Fruit fly (Drosophila melanogaster) whole organism: ENCODE data around the gene Hsc70-4.

Experiments used
- CG8478 ChIP-seq: fragments of >200 bp; optimal IDR thresholded peaks from 2 replicates; lab custom pipeline; 2018; ENCODE audit warnings: inconsistent platforms
- Dll ChIP-seq: fragments of >200 bp; optimal IDR thresholded peaks from 2 replicates; lab custom pipeline; 2017
- EcR ChIP-seq, 2 experiments: fragments of >200 bp; optimal IDR thresholded peaks; 2 replicates each; lab custom pipeline; 2017; ENCODE audit warnings: missing biosample characterization in 2 of 2, missing genetic modification characterization in 2 of 2, missing genetic modification reagents in 2 of 2
- pan ChIP-seq: fragments of >200 bp; optimal IDR thresholded peaks from 2 replicates; lab custom pipeline; 2017
- psq ChIP-seq: fragments of >200 bp; optimal IDR thresholded peaks from 2 replicates; lab custom pipeline; 2017
- usp ChIP-seq: fragments of >200 bp; optimal IDR thresholded peaks from 2 replicates; lab custom pipeline; 2017; ENCODE audit warnings: missing biosample characterization, missing genetic modification characterization, mixed read lengths

The Hsc70-4 gene

DNA sequence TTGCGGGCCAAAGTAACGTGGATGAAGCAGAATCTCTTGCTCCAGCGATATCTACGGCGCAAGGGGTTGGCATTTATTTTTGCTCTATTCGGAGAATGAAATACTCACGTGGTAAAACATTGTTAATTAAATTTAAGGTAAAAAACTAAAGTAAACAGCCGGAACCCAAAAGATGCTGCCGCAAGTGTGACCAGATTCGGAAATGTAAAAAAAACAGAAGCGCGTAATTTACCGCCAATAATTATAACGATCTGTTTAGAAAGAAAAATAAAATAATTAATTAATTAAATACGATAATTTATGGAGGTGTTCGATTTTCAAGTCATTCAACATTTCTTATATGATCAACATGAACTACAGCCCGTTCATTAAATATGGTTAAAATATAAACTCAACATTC is 19.5 kb upstream of the Hsc70-4 start, which contains the start of gene Polr2G:
TSS of gene Polr2G (minus strand) at position 208 of the 400 bp plus-strand sequence.
- no peak for TF ChIP-seq usp (GFP tag; lab: Kevin White, UChicago)
- TF ChIP-seq EcR (GFP tag; optimal IDR thresholded peaks at IDR 0.05; lab: Kevin White, UChicago): no peak
- TF ChIP-seq psq (lab: Kevin White, UChicago): no peak

DNA sequence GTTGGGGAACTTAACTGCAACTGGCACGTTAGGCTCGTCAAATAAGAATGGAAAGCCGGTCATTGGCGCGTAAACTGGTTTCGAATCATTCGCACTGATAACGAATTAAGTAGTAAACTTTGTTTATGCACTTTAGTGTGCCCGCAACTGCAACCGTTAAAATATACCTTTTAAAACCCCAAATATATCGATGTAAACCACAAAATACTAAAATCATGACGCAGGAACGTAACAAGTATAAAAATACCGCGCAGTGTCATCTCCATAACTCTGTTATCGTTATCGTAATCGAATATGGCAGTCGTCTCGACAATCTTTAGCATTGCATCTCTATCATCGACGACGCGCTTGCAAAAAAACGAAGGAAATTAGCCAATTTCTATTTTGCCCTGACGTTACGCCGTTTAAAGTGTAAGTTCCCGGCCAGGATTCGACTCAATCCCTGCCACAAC is 17.2 kb upstream of the Hsc70-4 start, which contains the start of the genes CG31344 and Caf1-55:
TSS of gene CG31344 (minus strand) at position 51 of the 452 bp plus-strand sequence.
TSS of gene Caf1-55 (plus strand) at position 298 of the 452 bp plus-strand sequence.
- no peak for TF ChIP-seq usp (GFP tag; lab: Kevin White, UChicago)

DNA sequence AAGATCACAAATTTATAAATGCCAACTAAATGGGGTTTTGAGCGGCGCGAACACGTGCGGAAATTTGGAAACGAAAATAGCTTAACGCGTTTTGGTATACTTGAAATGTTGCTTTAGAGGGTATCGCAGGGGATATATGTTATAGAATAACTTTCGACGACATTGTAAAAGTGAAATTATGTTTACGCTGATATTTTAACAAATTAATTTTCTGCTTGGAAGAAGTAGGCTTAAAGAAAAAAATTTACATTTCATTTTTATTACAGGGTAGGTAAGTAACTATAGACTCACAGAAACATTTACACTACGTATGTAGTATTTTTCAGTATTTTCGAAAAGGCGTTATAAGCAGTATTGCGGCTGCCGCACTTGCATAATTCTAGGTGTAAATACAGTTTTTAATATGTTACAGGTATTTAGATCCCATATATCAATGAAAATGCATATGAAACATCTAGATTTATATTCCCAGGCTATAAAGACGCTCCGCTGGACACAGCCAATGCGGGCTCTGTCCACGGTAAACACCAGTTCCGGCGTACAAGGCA is 13.1 kb upstream of the Hsc70-4 start, which contains the start of the genes Art3 and mRpS10:
TSS of gene Art3 (minus strand) at position 80 of the 548 bp plus-strand sequence.
TSS of gene mRpS10 (plus strand) at position 337 of the 548 bp plus-strand sequence.
- TF ChIP-seq Dll (lab: Kevin White, UChicago) (no peak), usp (GFP tag; lab: Kevin White, UChicago) (no peak), pan (lab: Kevin White, UChicago) (peak; percentile 98), psq (lab: Kevin White, UChicago) (no peak), EcR (GFP tag; optimal IDR thresholded peaks at IDR 0.05; lab: Kevin White, UChicago) (no peak), CG8478 (lab: Kevin White, UChicago) (no peak)

DNA sequence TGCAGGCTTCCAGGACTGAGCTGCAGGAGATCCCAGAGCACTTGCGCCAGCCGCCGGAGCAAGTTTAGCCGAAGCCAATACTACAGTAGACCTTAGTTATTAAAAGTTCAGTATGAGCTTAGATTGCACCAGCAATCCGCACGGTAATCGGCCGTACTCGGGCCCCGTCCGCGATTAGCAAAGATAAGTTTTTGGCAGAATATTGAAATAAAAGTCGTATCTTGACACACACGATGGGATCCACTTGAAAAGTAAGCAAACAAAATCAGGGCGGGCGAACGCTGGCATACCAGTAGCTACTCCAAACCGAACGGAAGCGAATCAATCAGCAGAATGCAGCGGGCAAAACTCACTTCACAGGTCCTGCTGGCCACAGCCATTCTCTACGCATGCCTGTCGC is 12.2 kb upstream of the Hsc70-4 start, which contains the start of gene CG34316:
TSS of gene CG34316 (plus strand) at position 301 of the 400 bp plus-strand sequence.
- TF ChIP-seq CG8478 (lab: Kevin White, UChicago) (no peak), psq (lab: Kevin White, UChicago) (no peak), pan (lab: Kevin White, UChicago) (no peak), usp (GFP tag; lab: Kevin White, UChicago) (no peak), Dll (lab: Kevin White, UChicago) (no peak)

DNA sequence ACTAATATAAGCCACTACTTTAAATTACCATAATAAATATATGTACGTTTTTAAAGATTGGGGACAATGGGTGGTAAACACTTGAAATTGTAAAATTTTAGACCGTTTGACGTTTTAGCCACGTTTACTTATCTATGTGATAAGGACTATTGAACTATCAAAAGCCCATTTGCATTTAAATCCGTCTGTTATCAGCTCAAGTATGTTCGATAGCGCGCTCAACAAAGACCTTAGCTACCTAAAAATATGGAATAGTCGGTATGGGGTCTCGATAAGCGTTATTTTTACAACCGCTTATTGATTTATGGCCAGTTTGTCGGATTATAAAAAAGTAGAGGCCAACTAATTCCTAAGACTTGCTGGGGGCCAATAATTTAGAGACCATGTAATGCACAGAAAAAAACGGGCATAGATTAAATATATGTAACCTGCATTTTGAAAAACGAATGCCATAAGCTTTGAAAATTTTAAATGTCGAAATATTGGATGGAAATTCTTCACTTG is 10.8 kb upstream of the Hsc70-4 start:
- TF ChIP-seq Dll (lab: Kevin White, UChicago): no peak

DNA sequence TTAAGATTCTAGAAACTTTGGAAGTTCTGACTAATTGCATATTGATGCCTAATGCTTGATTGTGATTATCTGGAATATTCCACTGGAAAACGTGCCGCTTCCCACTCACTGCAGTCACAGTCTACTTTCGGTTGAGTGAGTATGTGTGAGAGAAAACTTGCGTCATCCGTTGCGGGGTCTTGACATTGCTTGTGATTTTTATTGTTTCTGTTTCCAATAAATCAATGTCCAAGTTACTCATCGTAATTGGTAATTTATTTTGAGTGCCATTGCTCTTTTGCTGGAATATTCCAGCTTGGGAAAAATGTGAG is 514 bp downstream of the Hsc70-4 start:
- TF ChIP-seq pan (lab: Kevin White, UChicago): no peak
- TF ChIP-seq Dll (lab: Kevin White, UChicago): no peak
- TF ChIP-seq usp (GFP tag; lab: Kevin White, UChicago): no peak
- TF ChIP-seq CG8478 (lab: Kevin White, UChicago): no peak
- no peak for TF ChIP-seq psq (lab: Kevin White, UChicago)
- no peak for TF ChIP-seq EcR (GFP tag; optimal IDR thresholded peaks at IDR 0.05; lab: Kevin White, UChicago)

DNA sequence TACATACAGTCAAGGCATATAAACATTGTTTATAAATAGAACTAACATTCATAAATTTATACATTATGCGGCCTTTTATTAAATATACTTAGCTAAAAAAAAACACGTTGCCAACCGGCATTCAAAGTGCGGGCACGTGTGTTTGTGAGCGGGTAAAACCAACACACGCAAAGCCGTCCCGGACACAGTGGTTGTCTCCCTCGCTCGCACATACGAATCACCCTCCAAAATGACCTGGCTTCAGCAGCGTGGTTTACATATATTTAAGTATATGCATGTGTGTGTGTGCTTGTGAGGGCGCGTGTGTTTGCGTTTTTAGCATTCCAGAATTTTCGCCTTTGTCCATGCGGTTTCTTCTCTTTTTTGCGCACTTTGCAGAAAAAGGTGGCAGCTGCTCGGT is 965 bp downstream of the Hsc70-4 start:
- no peak for TF ChIP-seq pan (lab: Kevin White, UChicago)
- TF ChIP-seq CG8478 (lab: Kevin White, UChicago): peak; percentile 65

DNA sequence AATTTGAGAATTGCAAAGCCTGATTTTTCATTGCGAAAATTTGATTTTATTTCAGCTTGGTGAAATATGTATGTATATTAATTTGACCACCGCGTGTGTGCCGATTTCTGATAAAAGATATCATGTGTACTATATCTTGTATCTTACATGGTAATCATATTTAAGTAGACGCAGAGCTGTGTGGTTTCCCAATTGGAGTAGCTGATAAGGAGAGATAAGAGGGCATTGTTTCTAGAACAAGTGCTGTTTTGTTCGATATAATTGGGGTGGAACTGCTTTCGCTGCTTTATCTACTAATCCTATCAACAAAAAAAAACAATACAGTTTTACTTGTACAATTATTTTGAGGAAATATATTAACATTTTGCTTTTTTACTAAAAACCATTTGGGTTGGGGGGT is 4.1 kb downstream of the Hsc70-4 start:
- TF ChIP-seq pan (lab: Kevin White, UChicago) (no peak), usp (GFP tag; lab: Kevin White, UChicago) (no peak), Dll (lab: Kevin White, UChicago) (no peak), CG8478 (lab: Kevin White, UChicago) (no peak), EcR (GFP tag; optimal IDR thresholded peaks at IDR 0.05; lab: Kevin White, UChicago) (no peak), psq (lab: Kevin White, UChicago) (no peak)

DNA sequence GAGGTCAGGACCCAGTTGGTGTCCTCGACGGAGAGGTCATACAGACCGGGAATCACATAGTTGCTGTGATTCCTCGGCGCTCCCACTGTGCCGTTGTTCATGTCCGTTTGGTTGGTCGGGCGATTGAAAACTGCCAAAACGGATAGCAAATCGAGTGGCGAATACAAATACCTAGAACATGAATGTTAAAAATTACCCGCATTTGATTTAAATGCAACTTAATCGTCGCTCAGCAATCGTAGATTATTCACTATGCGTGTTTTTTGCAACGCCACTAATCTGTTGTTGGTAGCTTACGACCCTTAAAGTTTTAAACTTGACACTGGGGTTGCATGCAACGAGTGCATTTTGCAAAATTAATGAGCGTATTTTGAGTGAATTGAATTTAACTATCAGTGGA is 6.5 kb downstream of the Hsc70-4 start, which contains the start of gene Amt:
TSS of gene Amt (minus strand) at position 101 of the 400 bp plus-strand sequence.
- no peak for TF ChIP-seq CG8478 (lab: Kevin White, UChicago)
- TF ChIP-seq EcR (GFP tag; optimal IDR thresholded peaks at IDR 0.05; lab: Kevin White, UChicago): no peak
- TF ChIP-seq psq (lab: Kevin White, UChicago): no peak
- no peak for TF ChIP-seq usp (GFP tag; lab: Kevin White, UChicago)
- TF ChIP-seq Dll (lab: Kevin White, UChicago): no peak
- TF ChIP-seq pan (lab: Kevin White, UChicago): no peak

DNA sequence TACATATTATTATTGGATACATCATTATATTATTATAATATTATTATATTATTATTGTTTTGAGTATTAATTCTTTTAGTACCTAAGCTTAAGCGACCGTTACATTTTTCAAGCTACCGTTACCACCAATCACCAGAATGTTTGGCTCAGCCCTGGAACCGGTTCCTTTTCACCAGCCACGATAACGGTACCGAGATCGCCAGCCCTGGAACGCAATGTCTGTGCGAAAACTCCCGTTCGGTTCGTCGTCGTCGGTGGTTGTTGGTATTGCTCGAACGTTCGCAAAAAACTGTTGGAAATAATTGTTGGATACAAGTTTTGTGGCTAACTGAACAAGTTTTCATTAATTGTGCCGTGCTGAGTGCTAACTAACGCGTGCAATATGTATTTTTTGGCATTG is 7.2 kb downstream of the Hsc70-4 start, which contains the start of gene CG42404:
TSS of gene CG42404 (plus strand) at position 360 of the 400 bp plus-strand sequence.
- TF ChIP-seq EcR (GFP tag; optimal IDR thresholded peaks at IDR 0.05; lab: Kevin White, UChicago) (no peak), usp (GFP tag; lab: Kevin White, UChicago) (no peak), CG8478 (lab: Kevin White, UChicago) (no peak), pan (lab: Kevin White, UChicago) (no peak), psq (lab: Kevin White, UChicago) (no peak), Dll (lab: Kevin White, UChicago) (no peak)

DNA sequence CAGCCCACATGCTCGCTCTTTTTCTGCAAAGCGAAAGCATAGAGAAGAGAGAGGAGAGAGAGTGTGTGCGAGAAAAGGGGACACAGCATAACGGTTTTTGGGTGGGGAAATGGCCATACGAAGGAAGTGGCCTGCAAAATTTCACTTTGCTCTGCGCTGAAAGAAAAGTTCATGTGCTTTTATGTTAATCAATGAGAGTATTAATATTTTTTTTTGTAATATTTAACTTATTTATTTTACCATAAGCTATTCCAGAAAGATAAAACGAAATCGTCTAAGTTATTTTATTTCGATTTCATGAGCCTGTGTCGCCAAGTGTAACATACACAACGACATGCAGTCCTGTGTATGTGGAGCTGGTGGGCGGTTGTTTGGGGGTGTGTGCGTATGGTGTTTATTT is 8.0 kb downstream of the Hsc70-4 start:
- TF ChIP-seq psq (lab: Kevin White, UChicago) (no peak), usp (GFP tag; lab: Kevin White, UChicago) (no peak)
